Worm (Caenorhabditis elegans) whole organism, late embryonic: Measurements from ENCODE around the gene C47A4.5.

ENCODE experiments used
- C08G9.2 ChIP-seq: sonication (generic microtip); optimal IDR thresholded peaks from 2 replicates; lab custom pipeline; 2016; ENCODE audit warnings: mild to moderate bottlenecking, missing genetic modification characterization, moderate library complexity, missing compliant biosample characterization
- C38D4.7 ChIP-seq: fragments of 200-800 bp; sonication (Bioruptor generic); optimal IDR thresholded peaks from 2 replicates; lab custom pipeline; 2018; ENCODE audit warnings: mild to moderate bottlenecking, missing genetic modification characterization, moderate library complexity, missing compliant biosample characterization
- F13H6.1 ChIP-seq: sonication (generic microtip); optimal IDR thresholded peaks from 2 replicates; lab custom pipeline; 2016; ENCODE audit warnings: missing genetic modification characterization, missing compliant biosample characterization
- K02D7.2 ChIP-seq: sonication (generic microtip); optimal IDR thresholded peaks from 2 replicates; lab custom pipeline; 2017; ENCODE audit warnings: mild to moderate bottlenecking, missing genetic modification characterization, missing compliant biosample characterization
- K09A11.1 ChIP-seq: sonication (generic microtip); optimal IDR thresholded peaks from 2 replicates; lab custom pipeline; 2017; ENCODE audit warnings: antibody characterized with exemption, mild to moderate bottlenecking, missing genetic modification characterization, missing compliant biosample characterization; ENCODE audit not compliant: insufficient read depth
- T23F11.4 ChIP-seq: fragments of 200-800 bp; sonication (Bioruptor generic); optimal IDR thresholded peaks from 2 replicates; lab custom pipeline; 2018; ENCODE audit warnings: mild to moderate bottlenecking, missing genetic modification characterization, missing compliant biosample characterization
- Y22D7AL.16 ChIP-seq: sonication (generic microtip); optimal IDR thresholded peaks from 2 replicates; lab custom pipeline; 2016; ENCODE audit warnings: missing genetic modification characterization, missing compliant biosample characterization
- ama-1 ChIP-seq: fragments of 150-350 bp; optimal IDR thresholded peaks from 2 replicates; lab custom pipeline; 2014
- ceh-19 ChIP-seq: fragments of 200-800 bp; sonication (Bioruptor generic); optimal IDR thresholded peaks from 2 replicates; lab custom pipeline; 2018; ENCODE audit warnings: mild to moderate bottlenecking, missing genetic modification characterization, missing compliant biosample characterization
- ceh-2 ChIP-seq: sonication (generic microtip); optimal IDR thresholded peaks from 2 replicates; lab custom pipeline; 2016; ENCODE audit warnings: missing genotype, missing genetic modification characterization, missing compliant biosample characterization
- ceh-24 ChIP-seq: sonication (generic microtip); optimal IDR thresholded peaks from 2 replicates; lab custom pipeline; 2016; ENCODE audit warnings: mild to moderate bottlenecking, missing genetic modification characterization, missing compliant biosample characterization
- ceh-31 ChIP-seq: sonication (generic microtip); optimal IDR thresholded peaks from 2 replicates; lab custom pipeline; 2016; ENCODE audit warnings: missing genetic modification characterization, missing compliant biosample characterization
- ceh-34 ChIP-seq: sonication (generic microtip); optimal IDR thresholded peaks from 2 replicates; lab custom pipeline; 2016; ENCODE audit warnings: mild to moderate bottlenecking, missing genetic modification characterization, missing compliant biosample characterization
- dve-1 ChIP-seq: sonication (generic microtip); optimal IDR thresholded peaks from 2 replicates; lab custom pipeline; 2017; ENCODE audit warnings: antibody characterized with exemption, mild to moderate bottlenecking, missing genetic modification characterization, missing compliant biosample characterization
- elt-4 ChIP-seq: sonication (generic microtip); optimal IDR thresholded peaks from 2 replicates; lab custom pipeline; 2016; ENCODE audit warnings: missing genetic modification characterization, missing compliant biosample characterization
- ets-4 ChIP-seq: sonication (generic microtip); optimal IDR thresholded peaks from 2 replicates; lab custom pipeline; 2016; ENCODE audit warnings: missing genetic modification characterization, missing compliant biosample characterization
- fax-1 ChIP-seq: sonication (generic microtip); optimal IDR thresholded peaks from 2 replicates; lab custom pipeline; 2016; ENCODE audit warnings: missing genotype, missing genetic modification characterization, missing compliant biosample characterization
- hlh-30 ChIP-seq: sonication (generic microtip); optimal IDR thresholded peaks from 2 replicates; lab custom pipeline; 2017; ENCODE audit warnings: antibody characterized with exemption, missing genetic modification characterization, missing compliant biosample characterization; ENCODE audit not compliant: insufficient read depth
- hlh-8 ChIP-seq: sonication (generic microtip); optimal IDR thresholded peaks from 2 replicates; lab custom pipeline; 2016; ENCODE audit warnings: missing genotype, missing genetic modification characterization, missing compliant biosample characterization
- lim-6 ChIP-seq: sonication (generic microtip); optimal IDR thresholded peaks from 2 replicates; lab custom pipeline; 2016; ENCODE audit warnings: missing genetic modification characterization, missing compliant biosample characterization
- madf-2 ChIP-seq: sonication (generic microtip); optimal IDR thresholded peaks from 2 replicates; lab custom pipeline; 2017; ENCODE audit warnings: missing genetic modification characterization, missing compliant biosample characterization
- nfya-1 ChIP-seq: sonication (generic microtip); optimal IDR thresholded peaks from 2 replicates; lab custom pipeline; 2017; ENCODE audit warnings: missing genetic modification characterization, mild to moderate bottlenecking, missing compliant biosample characterization, antibody characterized with exemption, moderate library complexity
- npax-4 ChIP-seq: sonication (generic microtip); optimal IDR thresholded peaks from 2 replicates; lab custom pipeline; 2016; ENCODE audit warnings: missing genetic modification characterization, missing compliant biosample characterization
- pat-9 ChIP-seq: fragments of 200-800 bp; sonication (Bioruptor generic); optimal IDR thresholded peaks from 2 replicates; lab custom pipeline; 2018; ENCODE audit warnings: mild to moderate bottlenecking, missing genetic modification characterization, moderate library complexity, missing compliant biosample characterization
- pax-1 ChIP-seq: fragments of 150-350 bp; optimal IDR thresholded peaks from 2 replicates; lab custom pipeline; 2014; ENCODE audit warnings: missing biosample characterization, missing genetic modification characterization
- pha-2 ChIP-seq: sonication (generic microtip); optimal IDR thresholded peaks from 2 replicates; lab custom pipeline; 2017; ENCODE audit warnings: mild to moderate bottlenecking, missing genetic modification characterization, missing compliant biosample characterization
- pha-4 ChIP-seq: fragments of 150-350 bp; optimal IDR thresholded peaks from 2 replicates; lab custom pipeline; 2018; ENCODE audit warnings: missing biosample characterization, missing genetic modification reagents, missing genetic modification characterization
- sox-4 ChIP-seq: sonication (generic microtip); optimal IDR thresholded peaks from 2 replicates; lab custom pipeline; 2017; ENCODE audit warnings: mild to moderate bottlenecking, missing genetic modification characterization, inconsistent platforms, missing compliant biosample characterization
- syd-9 ChIP-seq: sonication (generic microtip); optimal IDR thresholded peaks from 2 replicates; lab custom pipeline; 2016; ENCODE audit warnings: mild to moderate bottlenecking, missing genetic modification characterization, moderate library complexity, missing compliant biosample characterization
- tbx-2 ChIP-seq: sonication (generic microtip); optimal IDR thresholded peaks from 2 replicates; lab custom pipeline; 2016; ENCODE audit warnings: missing genetic modification characterization, missing compliant biosample characterization
- tbx-7 ChIP-seq: sonication (generic microtip); optimal IDR thresholded peaks from 2 replicates; lab custom pipeline; 2016; ENCODE audit warnings: missing genotype, missing genetic modification characterization, missing compliant biosample characterization
- ttx-3 ChIP-seq: sonication (generic microtip); optimal IDR thresholded peaks from 2 replicates; lab custom pipeline; 2016; ENCODE audit warnings: missing genetic modification reagents, missing genetic modification characterization, missing compliant biosample characterization
- unc-42 ChIP-seq: sonication (generic microtip); optimal IDR thresholded peaks from 2 replicates; lab custom pipeline; 2016; ENCODE audit warnings: missing genotype, missing genetic modification characterization, missing compliant biosample characterization
- unc-55 ChIP-seq: sonication (generic microtip); optimal IDR thresholded peaks from 2 replicates; lab custom pipeline; 2017; ENCODE audit warnings: missing biosample characterization, missing genetic modification reagents, missing genetic modification characterization

C47A4.5 gene

DNA sequence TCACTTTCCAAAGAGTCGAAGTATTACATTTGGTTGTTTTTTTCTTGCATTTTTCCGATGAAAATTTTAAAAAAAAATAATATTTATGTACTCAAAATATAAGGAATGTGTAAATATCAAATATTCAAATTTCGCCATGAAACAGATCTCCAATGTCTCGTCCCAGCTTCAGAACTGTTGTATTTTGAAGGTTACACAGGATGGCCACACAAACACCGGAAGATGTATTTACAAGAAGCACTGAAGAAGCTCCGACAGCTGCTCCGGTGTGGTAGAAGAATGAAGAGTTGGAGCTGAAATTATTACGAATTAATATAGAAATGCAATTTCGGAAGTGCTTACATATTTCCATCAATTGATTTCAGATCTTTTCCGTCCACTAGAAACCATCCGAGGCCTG is 36.8 kb downstream of the C47A4.5 start:
- TF ChIP-seq npax-4 (tag; lab: Kevin White, UChicago) (no peak), K09A11.1 (tag; lab: Kevin White, UChicago) (no peak), unc-42 (tag; lab: Kevin White, UChicago) (no peak), syd-9 (tag; lab: Kevin White, UChicago) (no peak), pat-9 (tag; lab: Kevin White, UChicago) (no peak), ceh-24 (no peak), pha-2 (tag; lab: Kevin White, UChicago) (no peak), fax-1 (tag; lab: Kevin White, UChicago) (no peak), nfya-1 (tag; lab: Kevin White, UChicago) (no peak), madf-2 (tag; lab: Kevin White, UChicago) (no peak), dve-1 (tag; lab: Kevin White, UChicago) (no peak), ama-1 (lab: Kevin White, UChicago) (no peak), F13H6.1 (tag; lab: Kevin White, UChicago) (no peak), Y22D7AL.16 (tag; lab: Kevin White, UChicago) (no peak), tbx-7 (tag; lab: Kevin White, UChicago) (no peak), hlh-30 (tag; lab: Kevin White, UChicago) (no peak)
- TF ChIP-seq, all 69 proteins: peak for 0

DNA sequence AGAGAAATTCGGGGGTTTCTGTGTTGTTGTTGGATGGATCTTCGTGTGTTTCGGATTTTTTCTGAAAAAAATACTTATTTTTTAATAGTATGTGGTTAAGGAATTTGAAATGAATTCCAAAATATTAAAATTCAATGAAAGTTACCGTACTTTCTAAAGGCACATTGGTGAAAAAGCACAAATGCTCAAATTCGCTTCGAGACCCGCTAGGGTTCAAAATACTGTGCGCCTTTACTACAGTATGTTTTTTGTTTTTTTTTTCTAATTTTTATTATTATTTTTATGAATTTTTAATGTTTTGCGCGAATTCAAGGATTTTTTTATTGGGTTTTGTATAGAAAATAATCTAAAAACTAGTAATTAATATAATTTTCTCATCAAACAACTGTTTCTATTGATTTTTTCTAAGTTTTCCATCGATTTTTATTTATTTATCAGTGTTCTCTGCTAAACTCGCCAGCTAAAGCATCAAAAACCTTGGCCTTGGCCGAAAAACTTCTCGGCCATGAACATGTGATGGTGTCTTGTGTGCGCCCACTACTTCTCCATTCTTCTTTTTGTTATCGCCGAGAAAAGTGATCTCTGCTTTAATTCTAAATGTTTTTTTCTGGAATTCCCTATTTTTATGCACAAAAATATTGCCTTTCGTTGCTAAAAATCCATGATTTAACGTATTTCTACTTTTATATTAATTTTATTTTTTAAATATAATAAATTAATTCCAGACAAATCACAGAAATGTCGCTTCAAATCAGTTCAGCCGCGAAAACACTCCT is 37.9 kb downstream of the C47A4.5 start, which contains the start of gene iscu-1:
TSS of gene iscu-1 (plus strand) at position 726 of the 776 bp plus-strand sequence.
- TF ChIP-seq elt-4 (tag; lab: Kevin White, UChicago) (no peak), ceh-2 (tag; lab: Kevin White, UChicago) (peak; percentile 5), C08G9.2 (tag; lab: Kevin White, UChicago) (peak; percentile 53), tbx-7 (tag; lab: Kevin White, UChicago) (peak; percentile 11), npax-4 (tag; lab: Kevin White, UChicago) (no peak), tbx-2 (tag; lab: Kevin White, UChicago) (peak; percentile 61), hlh-30 (tag; lab: Kevin White, UChicago) (peak; percentile 83), ets-4 (tag; lab: Kevin White, UChicago) (no peak), ceh-31 (peak; percentile 52), pat-9 (tag; lab: Kevin White, UChicago) (no peak), ceh-19 (no peak)
- TF ChIP-seq, all 69 proteins: peak for 6

DNA sequence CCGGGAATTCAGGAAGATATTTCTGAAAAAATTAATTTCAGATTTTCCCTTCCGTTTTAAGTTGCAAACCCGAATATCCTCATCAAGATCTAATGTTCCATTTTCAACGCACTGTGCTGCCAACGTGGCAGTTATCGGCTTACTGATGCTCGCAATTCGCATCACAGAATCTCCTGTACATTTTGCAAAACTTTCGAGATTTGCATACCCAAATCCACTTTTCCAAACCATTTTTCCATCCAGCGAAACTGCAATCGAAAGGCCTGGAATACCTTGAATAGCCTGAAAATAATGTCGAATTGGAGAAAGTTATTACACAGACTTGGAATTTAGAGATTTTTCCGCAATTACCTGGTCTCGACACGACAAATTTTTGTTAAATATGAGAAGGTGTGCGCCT is 39.3 kb downstream of the C47A4.5 start:
- TF ChIP-seq pat-9 (tag; lab: Kevin White, UChicago) (no peak), pha-4 (no peak), pax-1 (tag; lab: Kevin White, UChicago) (no peak), ceh-31 (no peak), C38D4.7 (no peak), ceh-34 (tag; lab: Kevin White, UChicago) (no peak), lim-6 (tag; lab: Kevin White, UChicago) (no peak), T23F11.4 (GFP tag; lab: Kevin White, UChicago) (no peak), F13H6.1 (tag; lab: Kevin White, UChicago) (no peak), syd-9 (tag; lab: Kevin White, UChicago) (no peak), dve-1 (tag; lab: Kevin White, UChicago) (no peak), hlh-8 (tag; lab: Kevin White, UChicago) (no peak), K02D7.2 (tag; lab: Kevin White, UChicago) (no peak), Y22D7AL.16 (tag; lab: Kevin White, UChicago) (no peak), unc-55 (GFP tag; lab: Kevin White, UChicago) (no peak), ttx-3 (tag; lab: Kevin White, UChicago) (no peak), nfya-1 (tag; lab: Kevin White, UChicago) (no peak), sox-4 (tag; lab: Kevin White, UChicago) (no peak), ets-4 (tag; lab: Kevin White, UChicago) (no peak), hlh-30 (tag; lab: Kevin White, UChicago) (no peak)
